Fruit fly (Drosophila melanogaster): ENCODE data around the gene CG14451.

DNA sequence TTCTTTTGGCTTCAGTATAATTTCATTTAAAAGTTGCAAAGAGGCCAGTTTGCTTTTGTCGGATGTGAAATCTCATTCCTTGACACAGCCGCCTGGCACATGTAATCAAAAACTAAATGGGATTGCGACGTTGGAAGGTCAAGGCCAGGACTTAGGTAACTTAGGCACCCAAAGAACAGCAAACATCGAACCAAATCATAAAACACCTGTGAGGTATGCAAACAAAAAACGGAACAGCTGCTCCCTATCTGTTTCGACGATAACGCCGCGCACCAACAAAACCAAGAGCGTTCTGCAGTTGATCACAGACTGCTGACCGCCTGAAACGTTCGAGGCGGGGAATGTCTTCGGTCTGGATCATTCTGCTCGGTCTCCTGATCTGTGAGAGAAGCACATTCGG lies 22.8 kb downstream of the CG14451 start, which contains the start of gene CG45116:
- TF ChIP-seq psq (optimal IDR thresholded peaks at IDR 0.05) (no peak), pan (optimal IDR thresholded peaks at IDR 0.05) (no peak), EcR (GFP tag; optimal IDR thresholded peaks at IDR 0.05) (no peak), CG8478 (optimal IDR thresholded peaks at IDR 0.05) (no peak), Dll (optimal IDR thresholded peaks at IDR 0.05) (no peak), usp (GFP tag; optimal IDR thresholded peaks at IDR 0.05) (no peak)

Data from whole organism.